Fruit fly (Drosophila melanogaster) whole organism, embryonic: ENCODE data around the gene Pmm2.

Experiments used
- Aef1 ChIP-seq: fragments of 200-800 bp; sonication (Bioruptor generic); IDR thresholded peaks from 3 replicates; pipeline ENCODE4 v1.3.6; 2022; ENCODE audit warnings: missing biosample characterization, missing genetic modification characterization
- Antp ChIP-seq: fragments of 200-800 bp; sonication (Bioruptor generic); optimal IDR thresholded peaks from 3 replicates; lab custom pipeline; 2016; ENCODE audit warnings: missing biosample characterization, missing genetic modification characterization
- CG1024 ChIP-seq: fragments of 200-800 bp; sonication (Bioruptor generic); IDR thresholded peaks from 2 replicates; pipeline ENCODE4 v1.3.6; 2022; ENCODE audit warnings: missing biosample characterization, missing genetic modification characterization
- CG11247 ChIP-seq: fragments of 200-800 bp; sonication (Bioruptor generic); IDR thresholded peaks from 2 replicates; pipeline ENCODE4 v1.3.6; 2022; ENCODE audit warnings: missing biosample characterization, missing genetic modification characterization
- CG11398 ChIP-seq: fragments of 200-800 bp; sonication (Bioruptor generic); optimal IDR thresholded peaks from 2 replicates; lab custom pipeline; 2016; ENCODE audit warnings: missing biosample characterization, missing genetic modification characterization
- CG11560 ChIP-seq: fragments of 200-800 bp; sonication (Bioruptor generic); IDR thresholded peaks from 3 replicates; pipeline ENCODE4 v1.3.6; 2022; ENCODE audit warnings: missing biosample characterization, missing genetic modification characterization
- CG12155 ChIP-seq: fragments of 200-800 bp; sonication (Bioruptor generic); optimal IDR thresholded peaks from 3 replicates; lab custom pipeline; 2016; ENCODE audit warnings: missing biosample characterization, missing genetic modification characterization
- CG14050 ChIP-seq: fragments of 200-800 bp; sonication (Bioruptor generic); IDR thresholded peaks from 3 replicates; pipeline ENCODE4 v1.3.6; 2022; ENCODE audit warnings: missing biosample characterization, missing genetic modification characterization
- CG14965 ChIP-seq: fragments of 200-800 bp; sonication (Bioruptor generic); optimal IDR thresholded peaks from 2 replicates; lab custom pipeline; 2016; ENCODE audit warnings: missing biosample characterization, missing genetic modification characterization, borderline replicate concordance
- CG17359 ChIP-seq: fragments of 200-800 bp; sonication (Bioruptor generic); optimal IDR thresholded peaks from 3 replicates; lab custom pipeline; 2018; ENCODE audit warnings: missing biosample characterization, mild to moderate bottlenecking, missing genetic modification characterization, moderate library complexity
- CG18262 ChIP-seq: fragments of 200-800 bp; optimal IDR thresholded peaks from 3 replicates; lab custom pipeline; 2019; ENCODE audit warnings: missing biosample characterization, mild to moderate bottlenecking, missing genetic modification characterization, moderate library complexity
- CG18476 ChIP-seq: fragments of 200-800 bp; sonication (Bioruptor generic); optimal IDR thresholded peaks from 2 replicates; lab custom pipeline; 2016; ENCODE audit warnings: missing biosample characterization, mild to moderate bottlenecking, missing genetic modification characterization
- CG2129 ChIP-seq: fragments of 200-800 bp; sonication (Bioruptor generic); IDR thresholded peaks from 2 replicates; pipeline ENCODE4 v1.3.6; 2022; ENCODE audit warnings: missing biosample characterization, missing genetic modification characterization; ENCODE audit not compliant: partially characterized antibody
- CG2202 ChIP-seq: fragments of 200-800 bp; sonication (Bioruptor generic); optimal IDR thresholded peaks from 2 replicates; lab custom pipeline; 2018; ENCODE audit warnings: missing biosample characterization, mild to moderate bottlenecking, missing genetic modification characterization
- CG2875 ChIP-seq: fragments of 200-800 bp; sonication (Bioruptor generic); optimal IDR thresholded peaks from 2 replicates; lab custom pipeline; 2017; ENCODE audit warnings: missing biosample characterization, mild to moderate bottlenecking, missing genetic modification characterization, missing genetic modification reagents
- CG2889 ChIP-seq: fragments of 200-800 bp; sonication (Bioruptor generic); IDR thresholded peaks from 3 replicates; pipeline ENCODE4 v1.3.6; 2022; ENCODE audit warnings: missing biosample characterization, missing genetic modification characterization
- CG4707 ChIP-seq: fragments of 200-800 bp; sonication (Bioruptor generic); optimal IDR thresholded peaks from 2 replicates; lab custom pipeline; 2018; ENCODE audit warnings: missing biosample characterization, mild to moderate bottlenecking, missing genetic modification characterization, moderate library complexity
- CG6683 ChIP-seq: fragments of 200-800 bp; sonication (Bioruptor generic); optimal IDR thresholded peaks from 2 replicates; lab custom pipeline; 2017; ENCODE audit warnings: missing biosample characterization, mild to moderate bottlenecking, missing genetic modification characterization, missing genetic modification reagents
- CG7372 ChIP-seq: fragments of 200-800 bp; sonication (Bioruptor generic); IDR thresholded peaks from 2 replicates; pipeline ENCODE4 v1.3.6; 2022; ENCODE audit warnings: missing biosample characterization, missing genetic modification characterization
- CG9817 ChIP-seq: fragments of 200-800 bp; sonication (Bioruptor generic); optimal IDR thresholded peaks from 2 replicates; lab custom pipeline; 2018; ENCODE audit warnings: missing biosample characterization, mild to moderate bottlenecking, missing genetic modification characterization, moderate library complexity
- CrebB ChIP-seq: fragments of 200-800 bp; sonication (Bioruptor generic); optimal IDR thresholded peaks from 3 replicates; lab custom pipeline; 2018; ENCODE audit warnings: missing biosample characterization, mild to moderate bottlenecking, missing genetic modification characterization
- Dbx ChIP-seq: fragments of 200-800 bp; sonication (Bioruptor generic); IDR thresholded peaks from 3 replicates; pipeline ENCODE4 v1.3.6; 2022; ENCODE audit warnings: missing biosample characterization, missing genetic modification characterization
- Deaf1 ChIP-seq: fragments of 200-800 bp; optimal IDR thresholded peaks from 3 replicates; lab custom pipeline; 2019; ENCODE audit warnings: missing biosample characterization, mild to moderate bottlenecking, missing genetic modification characterization, moderate library complexity
- Drgx ChIP-seq: fragments of 200-800 bp; sonication (Bioruptor generic); IDR thresholded peaks from 2 replicates; pipeline ENCODE4 v1.3.6; 2022; ENCODE audit warnings: missing biosample characterization, missing genetic modification characterization
- HLH3B ChIP-seq: fragments of 200-800 bp; sonication (Bioruptor generic); IDR thresholded peaks from 2 replicates; pipeline ENCODE4 v1.3.6; 2022; ENCODE audit warnings: missing biosample characterization, missing genetic modification characterization
- Med ChIP-seq: fragments of 200-800 bp; sonication (Bioruptor generic); peaks from one replicate; lab custom pipeline; 2016; ENCODE audit warnings: missing biosample characterization, missing genetic modification characterization, mild to moderate bottlenecking, inconsistent platforms, moderate library complexity
- NC2β ChIP-seq: fragments of 200-800 bp; sonication (Bioruptor generic); optimal IDR thresholded peaks from 2 replicates; lab custom pipeline; 2016; ENCODE audit warnings: missing biosample characterization, missing genetic modification characterization
- PHDP ChIP-seq: fragments of 200-800 bp; sonication (Bioruptor generic); optimal IDR thresholded peaks from 3 replicates; lab custom pipeline; 2018; ENCODE audit warnings: missing biosample characterization, mild to moderate bottlenecking, missing genetic modification characterization, moderate library complexity
- Tbp ChIP-seq: fragments of >200 bp; optimal IDR thresholded peaks from 2 replicates; lab custom pipeline; 2018; ENCODE audit warnings: missing biosample characterization, missing genetic modification characterization
- az2 ChIP-seq: fragments of 200-800 bp; sonication (Bioruptor generic); optimal IDR thresholded peaks from 3 replicates; lab custom pipeline; 2016; ENCODE audit warnings: missing biosample characterization, missing genetic modification characterization
- btn ChIP-seq: fragments of 200-800 bp; sonication (Bioruptor generic); optimal IDR thresholded peaks from 2 replicates; lab custom pipeline; 2016; ENCODE audit warnings: missing biosample characterization, missing genetic modification characterization
- cad ChIP-seq: fragments of >200 bp; optimal IDR thresholded peaks from 2 replicates; lab custom pipeline; 2017; ENCODE audit warnings: missing biosample characterization, missing genetic modification characterization
- chif ChIP-seq, 2 experiments: fragments of 200-800 bp; sonication (Bioruptor generic); optimal IDR thresholded peaks; 3 replicates each; lab custom pipeline; 2016; ENCODE audit warnings: missing biosample characterization in 2 of 2, missing genetic modification characterization in 2 of 2
- ci ChIP-seq: fragments of 200-800 bp; sonication (Bioruptor generic); IDR thresholded peaks from 3 replicates; pipeline ENCODE4 v1.3.6; 2022; ENCODE audit warnings: missing biosample characterization, missing genetic modification characterization
- crol ChIP-seq: fragments of 200-800 bp; sonication (Bioruptor generic); IDR thresholded peaks from 2 replicates; pipeline ENCODE4 v1.3.6; 2022; ENCODE audit warnings: missing biosample characterization, missing genetic modification characterization
- dysf ChIP-seq: fragments of 200-800 bp; sonication (Bioruptor generic); IDR thresholded peaks from 3 replicates; pipeline ENCODE4 v1.3.6; 2022; ENCODE audit warnings: missing biosample characterization, missing genetic modification characterization
- fd102C ChIP-seq: fragments of 200-800 bp; sonication (Bioruptor generic); optimal IDR thresholded peaks from 2 replicates; lab custom pipeline; 2018; ENCODE audit warnings: missing biosample characterization, mild to moderate bottlenecking, missing genetic modification characterization, moderate library complexity
- fd3F ChIP-seq: fragments of 200-800 bp; sonication (Bioruptor generic); optimal IDR thresholded peaks from 2 replicates; lab custom pipeline; 2018; ENCODE audit warnings: missing biosample characterization, mild to moderate bottlenecking, missing genetic modification characterization, moderate library complexity
- hbn ChIP-seq: fragments of 200-800 bp; sonication (Bioruptor generic); IDR thresholded peaks from 2 replicates; pipeline ENCODE4 v1.3.6; 2022; ENCODE audit warnings: missing biosample characterization, missing genetic modification characterization; ENCODE audit not compliant: partially characterized antibody
- maf-S ChIP-seq: fragments of 200-800 bp; sonication (Bioruptor generic); optimal IDR thresholded peaks from 2 replicates; lab custom pipeline; 2016; ENCODE audit warnings: missing biosample characterization, missing genetic modification characterization
- nerfin-2 ChIP-seq: fragments of 200-800 bp; sonication (Bioruptor generic); IDR thresholded peaks from 2 replicates; pipeline ENCODE4 v1.3.6; 2022; ENCODE audit warnings: missing biosample characterization, missing genetic modification characterization; ENCODE audit not compliant: partially characterized antibody
- prd ChIP-seq, 3 experiments: fragments of >200 bp in 2 of 3; fragments of 200-800 bp in 1 of 3; sonication (Bioruptor generic) in 1 of 3; optimal IDR thresholded peaks in 2 of 3; IDR thresholded peaks in 1 of 3; 2 replicates in 2 of 3; 3 replicates in 1 of 3; pipeline versions ENCODE4 v1.3.6 to Lab custom; 2017 to 2022; ENCODE audit warnings: missing biosample characterization in 1 of 3, missing genetic modification characterization in 1 of 3
- psq ChIP-seq: fragments of 200-800 bp; sonication (Bioruptor generic); optimal IDR thresholded peaks from 2 replicates; lab custom pipeline; 2017; ENCODE audit warnings: missing biosample characterization, missing genetic modification characterization
- row ChIP-seq: fragments of 200-800 bp; sonication (Bioruptor generic); IDR thresholded peaks from 3 replicates; pipeline ENCODE4 v1.3.6; 2022; ENCODE audit warnings: missing biosample characterization, missing genetic modification characterization
- sisA ChIP-seq: fragments of 200-800 bp; sonication (Bioruptor generic); IDR thresholded peaks from 2 replicates; pipeline ENCODE4 v1.3.6; 2022; ENCODE audit warnings: missing biosample characterization, missing genetic modification characterization
- ssp ChIP-seq: fragments of 200-800 bp; sonication (Bioruptor generic); IDR thresholded peaks from 2 replicates; pipeline ENCODE4 v1.3.6; 2022; ENCODE audit warnings: missing biosample characterization, missing genetic modification characterization
- stwl ChIP-seq: fragments of 200-800 bp; sonication (Bioruptor generic); optimal IDR thresholded peaks from 3 replicates; lab custom pipeline; 2018; ENCODE audit warnings: missing biosample characterization, mild to moderate bottlenecking, missing genetic modification characterization, moderate library complexity
- tap ChIP-seq: fragments of 200-800 bp; optimal IDR thresholded peaks from 3 replicates; lab custom pipeline; 2019; ENCODE audit warnings: missing biosample characterization, mild to moderate bottlenecking, missing genetic modification characterization, moderate library complexity
- vvl ChIP-seq: fragments of 200-800 bp; sonication (Bioruptor generic); IDR thresholded peaks from 2 replicates; pipeline ENCODE4 v1.3.6; 2022; ENCODE audit warnings: missing biosample characterization, missing genetic modification characterization
- z ChIP-seq: fragments of 200-800 bp; sonication (Bioruptor generic); IDR thresholded peaks from 3 replicates; pipeline ENCODE4 v1.3.6; 2022; ENCODE audit warnings: missing biosample characterization, missing genetic modification characterization
- zfh1 ChIP-seq: fragments of 200-800 bp; sonication (Bioruptor generic); IDR thresholded peaks from 3 replicates; pipeline ENCODE4 v1.3.6; 2022; ENCODE audit warnings: missing biosample characterization, missing genetic modification characterization

Gene Pmm2

DNA sequence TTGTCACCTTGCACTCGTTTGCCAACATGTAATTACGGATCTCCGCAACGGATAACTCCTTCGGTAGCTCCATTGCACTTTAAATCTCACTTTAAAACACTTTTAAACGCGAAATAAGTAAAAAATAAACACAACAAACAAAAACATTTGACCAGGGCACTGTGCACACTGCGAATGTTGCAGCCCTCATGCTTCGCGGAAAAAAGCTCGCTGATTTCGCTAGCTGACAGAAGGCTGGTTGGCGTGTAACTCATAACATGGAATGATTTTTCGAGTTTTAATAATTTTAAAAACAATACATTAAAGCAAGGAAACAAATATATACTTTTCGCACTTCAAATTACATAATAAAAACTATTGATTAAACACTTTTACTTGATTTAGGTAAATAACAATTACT, 38.0 kb downstream of the Pmm2 start, which contains the start of gene sowah (continued):
- TF ChIP-seq CG11247 (GFP tag; lab: Robert Waterston, UW) (peak; percentile 7; the same call in 1 of the 2 replicates), CG2202 (tag; lab: Kevin White, UChicago) (no peak), ci (GFP tag; lab: Robert Waterston, UW) (no peak; the same call in 1 of the 3 replicates), NC2β (GFP tag; lab: Kevin White, UChicago) (peak; percentile 37), zfh1 (GFP tag; lab: Robert Waterston, UW) (peak; percentile 62; the same call in 2 of the 3 replicates), tap (tag; lab: Kevin White, UChicago) (peak; percentile 31), CG12155 (GFP tag; lab: Kevin White, UChicago) (no peak), CG2129 (GFP tag; lab: Robert Waterston, UW) (no peak), CG7372 (GFP tag; lab: Robert Waterston, UW) (peak; percentile 37; the same call in 1 of the 2 replicates), az2 (GFP tag; lab: Kevin White, UChicago) (peak; percentile 5), CG11398 (GFP tag; lab: Kevin White, UChicago) (peak; percentile 38), CG9817 (tag; lab: Kevin White, UChicago) (peak; percentile 48), vvl (GFP tag; lab: Robert Waterston, UW) (peak; percentile 65; the same call in 1 of the 2 replicates), psq (GFP tag; lab: Kevin White, UChicago) (no peak), CG2889 (GFP tag; lab: Robert Waterston, UW) (no peak), hbn (GFP tag; lab: Robert Waterston, UW) (no peak), CG14965 (no peak), Med (GFP tag; lab: Kevin White, UChicago) (peak; percentile 85), maf-S (GFP tag; lab: Kevin White, UChicago) (peak; percentile 29), row (peak; percentile 82), dysf (GFP tag; lab: Robert Waterston, UW) (peak; percentile 36; the same call in 1 of the 3 replicates), CG2875 (GFP tag; lab: Kevin White, UChicago) (no peak), btn (GFP tag; lab: Kevin White, UChicago) (no peak), crol (GFP tag; lab: Robert Waterston, UW) (no peak), prd (optimal IDR thresholded peaks at IDR 0.05; lab: Kevin White, UChicago) (no peak), prd (GFP tag; IDR thresholded peaks at IDR 0.05; lab: Robert Waterston, UW) (peak; percentile 45; the same call in 1 of the 3 replicates), HLH3B (GFP tag; lab: Robert Waterston, UW) (peak; percentile 7; the same call in 1 of the 2 replicates), CG17359 (tag; lab: Kevin White, UChicago) (peak; percentile 40), Deaf1 (tag; lab: Kevin White, UChicago) (peak; percentile 20), CG11560 (tag; lab: Robert Waterston, UW) (no peak), Aef1 (peak; percentile 60), fd102C (no peak), PHDP (tag; lab: Kevin White, UChicago) (peak; percentile 13), cad (GFP tag; lab: Kevin White, UChicago) (no peak), CG18476 (GFP tag; lab: Kevin White, UChicago) (no peak), CrebB (tag; lab: Kevin White, UChicago) (no peak), stwl (peak; percentile 99), CG6683 (no peak), Tbp (GFP tag; lab: Kevin White, UChicago) (no peak), chif (GFP tag; optimal IDR thresholded peaks at IDR 0.05; lab: Kevin White, UChicago) (peak; percentile 37 to 79), Antp (GFP tag; lab: Kevin White, UChicago) (peak; percentile 27), nerfin-2 (GFP tag; lab: Robert Waterston, UW) (no peak), z (GFP tag; lab: Robert Waterston, UW) (no peak), Drgx (GFP tag; lab: Robert Waterston, UW) (no peak), sisA (GFP tag; lab: Robert Waterston, UW) (no peak; the same call in 1 of the 2 replicates), CG14050 (GFP tag; lab: Robert Waterston, UW) (peak; percentile 12; the same call in 1 of the 3 replicates), CG4707 (GFP tag; lab: Kevin White, UChicago) (no peak), ssp (GFP tag; lab: Robert Waterston, UW) (0 out of 2 replicates have a peak, but pooled peaks have one; percentile 6), CG1024 (peak; percentile 55), fd3F (GFP tag; lab: Kevin White, UChicago) (no peak), CG18262 (tag; lab: Kevin White, UChicago) (peak; percentile 41), Dbx (GFP tag; lab: Robert Waterston, UW) (peak; percentile 49; the same call in 1 of the 3 replicates)
